Worm (Caenorhabditis elegans) whole organism, young adult: ENCODE measurements around the gene swt-1.

Source experiments
- B0336.3 ChIP-seq: fragments of 200-800 bp; sonication (Bioruptor generic); IDR thresholded peaks from 2 replicates; pipeline ENCODE4 v1.3.6; 2022; ENCODE audit warnings: missing genetic modification characterization, missing compliant biosample characterization
- F39B2.1 ChIP-seq: fragments of 200-800 bp; sonication (Bioruptor generic); IDR thresholded peaks from 2 replicates; pipeline ENCODE4 v1.3.6; 2022; ENCODE audit warnings: missing genetic modification reagents, missing genetic modification characterization, missing compliant biosample characterization
- T07F8.4 ChIP-seq: sonication (generic microtip); optimal IDR thresholded peaks from 2 replicates; lab custom pipeline; 2016; ENCODE audit warnings: mild to moderate bottlenecking, missing genetic modification characterization, moderate library complexity, missing compliant biosample characterization
- T26A5.8 ChIP-seq: sonication (generic microtip); optimal IDR thresholded peaks from 2 replicates; lab custom pipeline; 2016; ENCODE audit warnings: missing genetic modification characterization, missing compliant biosample characterization
- Y67H2A.10 ChIP-seq: fragments of 200-800 bp; sonication (Bioruptor generic); conservative IDR thresholded peaks from 2 replicates; pipeline ENCODE4 v1.3.6; 2022; ENCODE audit warnings: missing genetic modification reagents, missing genetic modification characterization, missing compliant biosample characterization
- Y79H2A.3 ChIP-seq: fragments of 200-800 bp; sonication (Bioruptor generic); conservative IDR thresholded peaks from 2 replicates; pipeline ENCODE4 v1.3.6; 2022; ENCODE audit warnings: missing genetic modification reagents, missing genetic modification characterization, missing compliant biosample characterization
- ama-1 ChIP-seq, 3 experiments: fragments of 150-350 bp in 1 of 3; sonication (generic microtip) in 2 of 3; optimal IDR thresholded peaks; 2 replicates each; lab custom pipeline; 2014 to 2018; ENCODE audit warnings: missing biosample characterization in 2 of 3, missing genetic modification characterization in 2 of 3, missing genetic modification reagents in 2 of 3
- athp-1 ChIP-seq: sonication (generic microtip); optimal IDR thresholded peaks from 2 replicates; lab custom pipeline; 2017; ENCODE audit warnings: mild to moderate bottlenecking, missing genetic modification characterization, missing compliant biosample characterization
- ccch-3 ChIP-seq: fragments of 200-800 bp; sonication (Bioruptor generic); optimal IDR thresholded peaks from 2 replicates; lab custom pipeline; 2018; ENCODE audit warnings: mild to moderate bottlenecking, missing genetic modification characterization, missing compliant biosample characterization
- ceh-27 ChIP-seq: fragments of 200-800 bp; sonication (Bioruptor generic); optimal IDR thresholded peaks from 2 replicates; lab custom pipeline; 2018; ENCODE audit warnings: mild to moderate bottlenecking, missing genetic modification characterization, moderate library complexity, missing compliant biosample characterization
- ceh-40 ChIP-seq: fragments of 200-800 bp; sonication (Bioruptor generic); IDR thresholded peaks from 2 replicates; pipeline ENCODE4 v1.3.6; 2022; ENCODE audit warnings: missing genetic modification characterization, missing compliant biosample characterization
- die-1 ChIP-seq: sonication (generic microtip); optimal IDR thresholded peaks from 2 replicates; lab custom pipeline; 2016; ENCODE audit warnings: missing genotype, mild to moderate bottlenecking, missing genetic modification characterization, missing compliant biosample characterization
- efl-1 ChIP-seq: fragments of 150-350 bp; optimal IDR thresholded peaks from 2 replicates; lab custom pipeline; 2014; ENCODE audit warnings: missing biosample characterization, missing genetic modification reagents, missing genetic modification characterization
- egl-44 ChIP-seq: fragments of 200-800 bp; sonication (Bioruptor generic); IDR thresholded peaks from 2 replicates; pipeline ENCODE4 v1.3.6; 2022; ENCODE audit warnings: missing genetic modification reagents, missing genetic modification characterization, missing compliant biosample characterization
- fkh-3 ChIP-seq: sonication (generic microtip); optimal IDR thresholded peaks from 2 replicates; lab custom pipeline; 2016; ENCODE audit warnings: mild to moderate bottlenecking, missing genetic modification characterization, missing compliant biosample characterization
- lin-35 ChIP-seq, 3 experiments: fragments of 150-350 bp in 2 of 3; sonication (generic microtip) in 1 of 3; optimal IDR thresholded peaks; 2 replicates each; lab custom pipeline; 2014 to 2018; ENCODE audit warnings: missing biosample characterization in 3 of 3, missing genetic modification characterization in 3 of 3, missing genetic modification reagents in 3 of 3
- lin-40 ChIP-seq: sonication (generic microtip); optimal IDR thresholded peaks from 2 replicates; lab custom pipeline; 2016; ENCODE audit warnings: missing genetic modification characterization, mild to moderate bottlenecking, missing compliant biosample characterization, missing genotype, missing genetic modification reagents
- lin-54 ChIP-seq: fragments of 200-800 bp; sonication (Bioruptor generic); optimal IDR thresholded peaks from 2 replicates; lab custom pipeline; 2018; ENCODE audit warnings: mild to moderate bottlenecking, missing genetic modification characterization, missing compliant biosample characterization
- madf-6 ChIP-seq: fragments of 200-800 bp; sonication (Bioruptor generic); IDR thresholded peaks from 2 replicates; pipeline ENCODE4 v1.3.6; 2022; ENCODE audit warnings: missing genetic modification reagents, missing genetic modification characterization, missing compliant biosample characterization
- mcd-1 ChIP-seq: fragments of 200-800 bp; sonication (Bioruptor generic); IDR thresholded peaks from 2 replicates; pipeline ENCODE4 v1.3.6; 2022; ENCODE audit warnings: missing genetic modification reagents, missing genetic modification characterization, missing compliant biosample characterization
- nhr-27 ChIP-seq: fragments of 200-800 bp; sonication (Bioruptor generic); optimal IDR thresholded peaks from 2 replicates; lab custom pipeline; 2018; ENCODE audit warnings: mild to moderate bottlenecking, missing genetic modification characterization, moderate library complexity, missing compliant biosample characterization
- nhr-90 ChIP-seq: sonication (generic microtip); optimal IDR thresholded peaks from 2 replicates; lab custom pipeline; 2016; ENCODE audit warnings: missing genotype, mild to moderate bottlenecking, missing genetic modification characterization, missing compliant biosample characterization
- rcor-1 ChIP-seq: fragments of 200-800 bp; sonication (Bioruptor generic); IDR thresholded peaks from 2 replicates; pipeline ENCODE4 v1.3.6; 2022; ENCODE audit warnings: missing genetic modification reagents, missing genetic modification characterization, missing compliant biosample characterization
- snpc-4 ChIP-seq, 5 experiments: fragments of 150-350 bp in 1 of 5; sonication (generic microtip) in 4 of 5; optimal IDR thresholded peaks; 2 replicates each; lab custom pipeline; 2014 to 2018; ENCODE audit warnings: missing genetic modification characterization in 5 of 5, missing biosample characterization in 3 of 5, antibody characterized with exemption in 2 of 5, mild to moderate bottlenecking in 2 of 5, missing compliant biosample characterization in 2 of 5, missing genotype in 2 of 5, moderate library complexity in 2 of 5, missing genetic modification reagents in 1 of 5
- sptf-2 ChIP-seq: fragments of 200-800 bp; sonication (Bioruptor generic); optimal IDR thresholded peaks from 2 replicates; lab custom pipeline; 2018; ENCODE audit warnings: mild to moderate bottlenecking, missing genetic modification characterization, missing compliant biosample characterization
- tbp1 ChIP-seq: fragments of 200-800 bp; sonication (Bioruptor generic); optimal IDR thresholded peaks from 2 replicates; lab custom pipeline; 2018; ENCODE audit warnings: mild to moderate bottlenecking, missing genetic modification characterization, missing compliant biosample characterization
- unc-130 ChIP-seq: sonication (generic microtip); optimal IDR thresholded peaks from 2 replicates; lab custom pipeline; 2016; ENCODE audit warnings: missing genetic modification reagents, missing genetic modification characterization, missing compliant biosample characterization
- zfh-2 ChIP-seq: fragments of 200-800 bp; sonication (Bioruptor generic); conservative IDR thresholded peaks from 2 replicates; pipeline ENCODE4 v1.3.6; 2022; ENCODE audit warnings: missing genetic modification reagents, missing genetic modification characterization, missing compliant biosample characterization
- ztf-6 ChIP-seq: fragments of 200-800 bp; sonication (Bioruptor generic); IDR thresholded peaks from 2 replicates; pipeline ENCODE4 v1.3.6; 2022; ENCODE audit warnings: missing genetic modification reagents, missing genetic modification characterization, missing compliant biosample characterization

Gene swt-1

DNA sequence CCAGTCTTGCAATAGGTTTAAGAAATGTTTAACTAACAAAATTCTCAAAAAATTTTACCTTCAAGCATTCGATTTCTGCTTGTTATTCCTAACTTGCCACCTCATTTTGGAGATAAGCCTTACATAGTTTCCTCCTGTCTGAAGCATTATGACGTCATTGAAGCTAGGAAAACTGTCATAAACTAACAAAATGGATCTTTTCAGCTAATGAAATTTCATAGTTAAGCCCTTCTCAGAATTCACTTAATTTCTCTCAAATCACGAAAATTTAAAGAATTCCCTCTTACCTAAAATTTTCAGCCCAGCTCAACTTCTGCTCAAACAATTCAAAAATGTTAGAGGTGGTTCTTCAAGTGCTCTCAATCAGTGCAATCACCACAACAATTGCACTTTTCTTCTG, at the start of gene swt-1:
TSS of gene swt-1 (plus strand) at position 301 of the 400 bp plus-strand sequence.
- TF ChIP-seq snpc-4 (GFP tag; optimal IDR thresholded peaks at IDR 0.05; lab: Kevin White, UChicago): no peak
- no peak for TF ChIP-seq snpc-4 (tag; optimal IDR thresholded peaks at IDR 0.05; lab: Kevin White, UChicago)
- TF ChIP-seq tbp1 (GFP tag; lab: Kevin White, UChicago): no peak
- TF ChIP-seq rcor-1 (GFP tag; lab: Robert Waterston, UW): no peak
- TF ChIP-seq nhr-27: no peak

DNA sequence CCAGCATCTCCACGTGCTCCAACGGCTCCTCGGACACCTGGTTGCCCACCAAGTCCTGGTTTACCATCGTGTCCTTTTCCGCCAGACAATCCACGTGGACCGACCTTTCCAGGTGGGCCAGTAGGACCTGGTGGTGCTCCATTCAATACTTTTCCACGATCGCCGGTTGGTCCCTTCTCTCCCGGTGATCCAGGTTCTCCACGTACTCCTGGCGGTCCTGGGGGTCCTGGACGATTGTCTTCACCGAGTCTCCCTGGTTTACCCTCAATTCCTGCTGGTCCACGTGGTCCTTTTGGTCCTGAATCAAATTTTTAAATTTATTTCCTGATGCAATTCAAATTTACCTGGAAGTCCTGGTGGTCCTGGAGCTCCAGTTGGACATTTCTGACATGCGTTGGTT, 48.9 kb upstream of the swt-1 start:
- TF ChIP-seq ccch-3 (GFP tag; lab: Kevin White, UChicago) (no peak), egl-44 (GFP tag; lab: Robert Waterston, UW) (no peak), B0336.3 (GFP tag; lab: Robert Waterston, UW) (no peak), zfh-2 (GFP tag; lab: Robert Waterston, UW) (peak; percentile 56)
- TF ChIP-seq, all 124 proteins: peak for 1

DNA sequence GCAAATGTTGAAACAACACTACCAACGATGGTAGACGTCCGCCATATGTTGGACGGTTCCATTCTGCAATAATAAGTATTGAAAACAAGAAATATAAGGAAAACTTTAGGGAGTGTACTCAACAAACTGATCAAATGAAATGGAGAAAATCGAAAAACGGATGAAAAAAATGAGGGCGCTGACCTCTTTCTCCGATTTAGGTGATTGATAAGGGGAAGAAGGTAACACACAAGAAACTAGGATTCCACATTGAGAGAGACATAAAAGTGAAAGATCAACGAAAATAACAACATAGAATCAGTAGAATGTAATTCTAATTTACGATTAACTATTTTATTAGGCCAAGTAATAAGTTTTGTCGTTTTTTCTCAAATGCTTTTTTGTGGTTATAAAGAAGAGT, 48.2 kb upstream of the swt-1 start, which contains the start of gene dpy-9:
TSS of gene dpy-9 (minus strand) at position 63 of the 400 bp plus-strand sequence.
- TF ChIP-seq Y79H2A.3 (GFP tag; lab: Robert Waterston, UW) (no peak), F39B2.1 (GFP tag; lab: Robert Waterston, UW) (no peak), ztf-6 (no peak), fkh-3 (tag; lab: Kevin White, UChicago) (no peak), Y67H2A.10 (no peak), B0336.3 (GFP tag; lab: Robert Waterston, UW) (no peak), egl-44 (GFP tag; lab: Robert Waterston, UW) (no peak), nhr-90 (tag; lab: Kevin White, UChicago) (no peak), ama-1 (optimal IDR thresholded peaks at IDR 0.05; lab: Kevin White, UChicago) (no peak), ama-1 (GFP tag; optimal IDR thresholded peaks at IDR 0.05; lab: Kevin White, UChicago) (no peak)
- TF ChIP-seq, all 124 proteins: peak for 0

DNA sequence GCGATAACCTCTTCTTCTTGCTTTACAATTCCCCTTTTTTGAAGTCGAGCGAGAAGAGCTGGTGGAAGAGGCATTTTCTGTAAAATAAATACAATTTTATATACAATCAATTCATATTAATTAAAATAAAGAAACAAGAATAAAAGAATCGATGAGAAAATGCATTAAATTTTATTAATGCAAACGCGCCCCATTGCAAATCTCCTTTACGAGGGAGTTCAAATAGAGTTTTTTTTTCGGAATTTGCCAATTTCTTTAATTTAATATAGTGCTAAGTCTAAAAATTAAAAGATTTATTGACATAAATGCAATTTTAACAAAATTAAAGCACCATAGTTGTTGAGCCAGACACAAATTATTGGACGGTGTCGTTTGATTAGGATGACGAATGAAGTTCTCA, 45.7 kb upstream of the swt-1 start, which contains the start of gene pqbp-1.1:
TSS of gene pqbp-1.1 (minus strand) at position 77 of the 400 bp plus-strand sequence.
- TF ChIP-seq lin-54 (GFP tag; lab: Kevin White, UChicago) (peak; percentile 79), ceh-27 (GFP tag; lab: Kevin White, UChicago) (no peak), lin-40 (tag; lab: Kevin White, UChicago) (peak; percentile 32), efl-1 (GFP tag; lab: Kevin White, UChicago) (peak; percentile 55), T26A5.8 (tag; lab: Kevin White, UChicago) (no peak), mcd-1 (GFP tag; lab: Robert Waterston, UW) (peak; percentile 88), ama-1 (optimal IDR thresholded peaks at IDR 0.05; lab: Kevin White, UChicago) (no peak), ama-1 (GFP tag; optimal IDR thresholded peaks at IDR 0.05; lab: Kevin White, UChicago) (peak in 1 of 2 experiments; percentile 19), lin-35 (GFP tag; optimal IDR thresholded peaks at IDR 0.05; lab: Kevin White, UChicago) (peak in 1 of 3 experiments; percentile 90)

DNA sequence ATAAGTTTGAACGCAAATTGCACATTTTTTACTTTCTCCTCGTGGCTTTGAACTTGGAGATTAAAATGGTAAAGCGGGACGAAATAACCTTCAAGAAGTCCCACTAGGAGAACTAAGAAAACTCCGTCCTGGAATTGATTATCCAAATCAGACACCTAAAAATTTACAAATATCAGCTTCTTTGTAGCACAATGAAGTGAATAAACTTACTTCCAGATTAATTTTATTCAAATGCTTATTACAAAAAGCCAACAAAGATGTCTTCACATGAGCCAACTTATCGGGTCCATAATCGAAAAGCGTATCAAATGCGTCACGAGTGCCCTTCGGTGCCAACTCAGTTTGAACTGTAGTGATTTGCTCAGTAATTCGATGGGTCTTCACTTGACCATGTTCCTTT, 44.8 kb upstream of the swt-1 start:
- TF ChIP-seq lin-35 (GFP tag; optimal IDR thresholded peaks at IDR 0.05; lab: Kevin White, UChicago) (no peak), T07F8.4 (tag; lab: Kevin White, UChicago) (no peak), sptf-2 (GFP tag; lab: Kevin White, UChicago) (no peak), ama-1 (optimal IDR thresholded peaks at IDR 0.05; lab: Kevin White, UChicago) (no peak), ama-1 (GFP tag; optimal IDR thresholded peaks at IDR 0.05; lab: Kevin White, UChicago) (no peak), madf-6 (no peak), ceh-40 (GFP tag; lab: Robert Waterston, UW) (no peak), athp-1 (tag; lab: Kevin White, UChicago) (no peak), unc-130 (GFP tag; lab: Kevin White, UChicago) (no peak), die-1 (tag; lab: Kevin White, UChicago) (no peak)
